Fruit fly (Drosophila melanogaster): ENCODE measurements around the gene CG10553.

dm6 chr3R:25305822-25306544 is 11.9 kb downstream of the CG10553 start:
- TF ChIP-seq slou (GFP tag; optimal IDR thresholded peaks at IDR 0.05): no peak
- no peak for TF ChIP-seq fru (optimal IDR thresholded peaks at IDR 0.05)
- TF ChIP-seq crol (GFP tag; IDR thresholded peaks at IDR 0.05): no peak
- TF ChIP-seq gfzf (GFP tag; optimal IDR thresholded peaks at IDR 0.05): no peak
- TF ChIP-seq Side (GFP tag; optimal IDR thresholded peaks at IDR 0.05): no peak
- TF ChIP-seq Dll (GFP tag; IDR thresholded peaks at IDR 0.05; ENCODE audit: partially characterized antibody): no peak
- no peak for TF ChIP-seq CG11093 (GFP tag; IDR thresholded peaks at IDR 0.05)

Data from whole organism, embryonic.